Fruit fly (Drosophila melanogaster) whole organism, embryonic: ENCODE results near the gene CG17816.
A peak's percentile ranks its signal among the peaks of the same experiment; 100 is the strongest.

Experiments used
- B-H2 ChIP-seq: fragments of 200-800 bp; sonication (Bioruptor generic); optimal IDR thresholded peaks from 2 replicates; lab custom pipeline; 2018; ENCODE audit warnings: missing biosample characterization, mild to moderate bottlenecking, missing genetic modification characterization
- Bgb ChIP-seq: fragments of 200-800 bp; sonication (Bioruptor generic); IDR thresholded peaks from 2 replicates; pipeline ENCODE4 v1.3.6; 2022; ENCODE audit warnings: missing biosample characterization, missing genetic modification characterization; ENCODE audit not compliant: partially characterized antibody
- Bteb2 ChIP-seq: fragments of 200-800 bp; sonication (Bioruptor generic); optimal IDR thresholded peaks from 2 replicates; lab custom pipeline; 2016; ENCODE audit warnings: missing biosample characterization, missing genetic modification characterization
- CG12236 ChIP-seq: fragments of 200-800 bp; sonication (Bioruptor generic); optimal IDR thresholded peaks from 2 replicates; lab custom pipeline; 2016; ENCODE audit warnings: missing biosample characterization, missing genetic modification characterization
- CG1233 ChIP-seq: fragments of 200-800 bp; sonication (Bioruptor generic); optimal IDR thresholded peaks from 4 replicates; lab custom pipeline; 2018; ENCODE audit warnings: missing biosample characterization, mild to moderate bottlenecking, missing genetic modification characterization
- CG13287 ChIP-seq: fragments of 200-800 bp; sonication (Bioruptor generic); IDR thresholded peaks from 2 replicates; pipeline ENCODE4 v1.3.6; 2022; ENCODE audit warnings: missing biosample characterization, missing genetic modification characterization; ENCODE audit not compliant: partially characterized antibody
- CG13424 ChIP-seq: fragments of 200-800 bp; sonication (Bioruptor generic); optimal IDR thresholded peaks from 2 replicates; lab custom pipeline; 2019; ENCODE audit warnings: missing biosample characterization, mild to moderate bottlenecking, missing genetic modification characterization, moderate library complexity
- CG15269 ChIP-seq: fragments of 200-800 bp; sonication (Bioruptor generic); optimal IDR thresholded peaks from 2 replicates; lab custom pipeline; 2018; ENCODE audit warnings: missing biosample characterization, mild to moderate bottlenecking, missing genetic modification characterization, moderate library complexity
- CG1602 ChIP-seq: fragments of 200-800 bp; sonication (Bioruptor generic); optimal IDR thresholded peaks from 3 replicates; lab custom pipeline; 2016; ENCODE audit warnings: missing biosample characterization, missing genetic modification characterization
- CG17912 ChIP-seq: fragments of 200-800 bp; sonication (Bioruptor generic); optimal IDR thresholded peaks from 2 replicates; lab custom pipeline; 2018; ENCODE audit warnings: missing biosample characterization, mild to moderate bottlenecking, missing genetic modification characterization
- CG2116 ChIP-seq: fragments of 200-800 bp; sonication (Bioruptor generic); optimal IDR thresholded peaks from 3 replicates; lab custom pipeline; 2018; ENCODE audit warnings: missing biosample characterization, mild to moderate bottlenecking, missing genetic modification characterization
- CG4854 ChIP-seq: fragments of 200-800 bp; sonication (Bioruptor generic); optimal IDR thresholded peaks from 2 replicates; lab custom pipeline; 2016; ENCODE audit warnings: missing biosample characterization, missing genetic modification characterization, inconsistent platforms
- CG6683 ChIP-seq: fragments of 200-800 bp; sonication (Bioruptor generic); optimal IDR thresholded peaks from 2 replicates; lab custom pipeline; 2017; ENCODE audit warnings: missing biosample characterization, mild to moderate bottlenecking, missing genetic modification characterization, missing genetic modification reagents
- CG6791 ChIP-seq: fragments of 200-800 bp; sonication (Bioruptor generic); IDR thresholded peaks from 3 replicates; pipeline ENCODE4 v1.3.6; 2022; ENCODE audit warnings: missing biosample characterization, missing genetic modification characterization; ENCODE audit not compliant: partially characterized antibody
- CG8359 ChIP-seq: fragments of 200-800 bp; sonication (Bioruptor generic); optimal IDR thresholded peaks from 2 replicates; lab custom pipeline; 2017; ENCODE audit warnings: missing biosample characterization, mild to moderate bottlenecking, missing genetic modification characterization, borderline replicate concordance
- CG8765 ChIP-seq: fragments of 200-800 bp; sonication (Bioruptor generic); IDR thresholded peaks from 2 replicates; pipeline ENCODE4 v1.3.6; 2022; ENCODE audit warnings: missing biosample characterization, missing genetic modification characterization
- CHES-1-like ChIP-seq: fragments of 200-800 bp; sonication (Bioruptor generic); optimal IDR thresholded peaks from 2 replicates; lab custom pipeline; 2016; ENCODE audit warnings: missing biosample characterization, missing genetic modification characterization
- Dfd ChIP-seq, 2 experiments: fragments of >200 bp; optimal IDR thresholded peaks; 2 replicates each; lab custom pipeline; 2017; ENCODE audit warnings: missing biosample characterization in 2 of 2, missing genetic modification characterization in 2 of 2
- Ets65A ChIP-seq: fragments of 200-800 bp; sonication (Bioruptor generic); peaks from one replicate; lab custom pipeline; 2016; ENCODE audit warnings: missing biosample characterization, missing genetic modification characterization
- Fer2 ChIP-seq: fragments of 200-800 bp; sonication (Bioruptor generic); optimal IDR thresholded peaks from 2 replicates; lab custom pipeline; 2018; ENCODE audit warnings: missing biosample characterization, mild to moderate bottlenecking, missing genetic modification characterization, moderate library complexity
- Fer3 ChIP-seq: fragments of 200-800 bp; sonication (Bioruptor generic); optimal IDR thresholded peaks from 2 replicates; lab custom pipeline; 2018; ENCODE audit warnings: missing biosample characterization, mild to moderate bottlenecking, missing genetic modification characterization, moderate library complexity
- Gsc ChIP-seq: fragments of 200-800 bp; sonication (Bioruptor generic); IDR thresholded peaks from 2 replicates; pipeline ENCODE4 v1.3.6; 2022; ENCODE audit warnings: missing biosample characterization, missing genetic modification characterization
- Hr51 ChIP-seq, 2 experiments: fragments of 200-800 bp; sonication (Bioruptor generic); optimal IDR thresholded peaks; 2 replicates in 1 of 2; 3 replicates in 1 of 2; lab custom pipeline; 2016 to 2018; ENCODE audit warnings: missing biosample characterization in 2 of 2, missing genetic modification characterization in 2 of 2, mild to moderate bottlenecking in 1 of 2, moderate library complexity in 1 of 2
- Kr ChIP-seq: fragments of 200-800 bp; sonication (Bioruptor generic); optimal IDR thresholded peaks from 2 replicates; lab custom pipeline; 2017; ENCODE audit warnings: missing biosample characterization, mild to moderate bottlenecking, missing genetic modification characterization
- Lhr ChIP-seq: fragments of 200-800 bp; sonication (Bioruptor generic); optimal IDR thresholded peaks from 3 replicates; lab custom pipeline; 2017; ENCODE audit warnings: mild to moderate bottlenecking, missing biosample characterization, missing genetic modification reagents, missing genetic modification characterization
- Mad ChIP-seq: fragments of 200-800 bp; sonication (Bioruptor generic); optimal IDR thresholded peaks from 2 replicates; lab custom pipeline; 2016; ENCODE audit warnings: missing biosample characterization, missing genetic modification characterization
- Mes4 ChIP-seq: fragments of 200-800 bp; sonication (Bioruptor generic); optimal IDR thresholded peaks from 2 replicates; lab custom pipeline; 2016; ENCODE audit warnings: missing biosample characterization, missing genetic modification characterization
- Myb ChIP-seq: fragments of 200-800 bp; sonication (Bioruptor generic); optimal IDR thresholded peaks from 2 replicates; lab custom pipeline; 2016; ENCODE audit warnings: missing biosample characterization, missing genetic modification characterization
- NK7.1 ChIP-seq: fragments of 200-800 bp; sonication (Bioruptor generic); optimal IDR thresholded peaks from 3 replicates; lab custom pipeline; 2016; ENCODE audit warnings: missing biosample characterization, missing genetic modification characterization
- Neu2 ChIP-seq: fragments of 200-800 bp; sonication (Bioruptor generic); optimal IDR thresholded peaks from 3 replicates; lab custom pipeline; 2016; ENCODE audit warnings: missing biosample characterization, missing genetic modification characterization, borderline replicate concordance
- Pdp1 ChIP-seq, 2 experiments: fragments of 200-800 bp; sonication (Bioruptor generic); optimal IDR thresholded peaks; 3 replicates each; lab custom pipeline; 2016; ENCODE audit warnings: missing biosample characterization in 2 of 2, missing genetic modification characterization in 2 of 2, mild to moderate bottlenecking in 1 of 2, moderate library complexity in 1 of 2
- Ptx1 ChIP-seq: fragments of 200-800 bp; sonication (Bioruptor generic); IDR thresholded peaks from 2 replicates; pipeline ENCODE4 v1.3.6; 2022; ENCODE audit warnings: missing biosample characterization, missing genetic modification characterization
- Sry-δ ChIP-seq: fragments of 200-800 bp; sonication (Bioruptor generic); optimal IDR thresholded peaks from 2 replicates; lab custom pipeline; 2016; ENCODE audit warnings: missing biosample characterization, missing genetic modification characterization
- Tbp ChIP-seq: fragments of >200 bp; optimal IDR thresholded peaks from 2 replicates; lab custom pipeline; 2018; ENCODE audit warnings: missing biosample characterization, missing genetic modification characterization
- Vsx1 ChIP-seq: fragments of 200-800 bp; sonication (Bioruptor generic); optimal IDR thresholded peaks from 2 replicates; lab custom pipeline; 2017; ENCODE audit warnings: missing biosample characterization, mild to moderate bottlenecking, missing genetic modification characterization, missing genetic modification reagents
- ato ChIP-seq: fragments of 200-800 bp; sonication (Bioruptor generic); IDR thresholded peaks from 2 replicates; pipeline ENCODE4 v1.3.6; 2022; ENCODE audit warnings: missing biosample characterization, missing genetic modification characterization; ENCODE audit not compliant: partially characterized antibody
- bcd ChIP-seq: fragments of 200-800 bp; sonication (Bioruptor generic); optimal IDR thresholded peaks from 2 replicates; lab custom pipeline; 2017; ENCODE audit warnings: missing biosample characterization, mild to moderate bottlenecking, missing genetic modification characterization
- bigmax ChIP-seq: fragments of 200-800 bp; sonication (Bioruptor generic); optimal IDR thresholded peaks from 2 replicates; lab custom pipeline; 2018; ENCODE audit warnings: missing biosample characterization, mild to moderate bottlenecking, missing genetic modification characterization
- dan ChIP-seq: fragments of 200-800 bp; sonication (Bioruptor generic); IDR thresholded peaks from 2 replicates; pipeline ENCODE4 v1.3.6; 2022; ENCODE audit warnings: missing biosample characterization, missing genetic modification characterization
- eve ChIP-seq, 2 experiments: fragments of >200 bp; optimal IDR thresholded peaks; 2 replicates each; lab custom pipeline; 2017; ENCODE audit warnings: missing biosample characterization in 2 of 2, missing genetic modification characterization in 2 of 2
- ftz-f1 ChIP-seq: fragments of 200-800 bp; sonication (Bioruptor generic); optimal IDR thresholded peaks from 2 replicates; lab custom pipeline; 2016; ENCODE audit warnings: missing biosample characterization, missing genetic modification characterization
- gce ChIP-seq: fragments of 200-800 bp; sonication (Bioruptor generic); IDR thresholded peaks from 3 replicates; pipeline ENCODE4 v1.3.6; 2022; ENCODE audit warnings: missing biosample characterization, missing genetic modification characterization
- ind ChIP-seq: fragments of 200-800 bp; sonication (Bioruptor generic); optimal IDR thresholded peaks from 3 replicates; lab custom pipeline; 2016; ENCODE audit warnings: missing biosample characterization, missing genetic modification characterization
- inv ChIP-seq: fragments of 200-800 bp; sonication (Bioruptor generic); IDR thresholded peaks from 2 replicates; pipeline ENCODE4 v1.3.6; 2022; ENCODE audit warnings: missing biosample characterization, missing genetic modification characterization; ENCODE audit not compliant: partially characterized antibody
- pb ChIP-seq: fragments of 200-800 bp; sonication (Bioruptor generic); optimal IDR thresholded peaks from 3 replicates; lab custom pipeline; 2016; ENCODE audit warnings: missing biosample characterization, missing genetic modification characterization
- peb ChIP-seq: fragments of 200-800 bp; sonication (Bioruptor generic); IDR thresholded peaks from 2 replicates; pipeline ENCODE4 v1.3.6; 2022; ENCODE audit warnings: missing biosample characterization, missing genetic modification characterization
- pros ChIP-seq: fragments of 200-800 bp; sonication (Bioruptor generic); optimal IDR thresholded peaks from 3 replicates; lab custom pipeline; 2019; ENCODE audit warnings: missing biosample characterization, mild to moderate bottlenecking, missing genetic modification characterization, moderate library complexity
- sc ChIP-seq, 3 experiments: fragments of >200 bp in 2 of 3; fragments of 200-800 bp in 1 of 3; sonication (Bioruptor generic) in 1 of 3; optimal IDR thresholded peaks; 2 replicates in 2 of 3; 3 replicates in 1 of 3; lab custom pipeline; 2017; ENCODE audit warnings: mild to moderate bottlenecking in 1 of 3, missing biosample characterization in 1 of 3, missing genetic modification characterization in 1 of 3, missing genetic modification reagents in 1 of 3
- slbo ChIP-seq: fragments of 200-800 bp; sonication (Bioruptor generic); IDR thresholded peaks from 2 replicates; pipeline ENCODE4 v1.3.6; 2022; ENCODE audit warnings: missing biosample characterization, missing genetic modification characterization
- vfl ChIP-seq: fragments of 200-800 bp; sonication (Bioruptor generic); optimal IDR thresholded peaks from 2 replicates; lab custom pipeline; 2016; ENCODE audit warnings: missing biosample characterization, missing genetic modification characterization

The CG17816 gene

DNA sequence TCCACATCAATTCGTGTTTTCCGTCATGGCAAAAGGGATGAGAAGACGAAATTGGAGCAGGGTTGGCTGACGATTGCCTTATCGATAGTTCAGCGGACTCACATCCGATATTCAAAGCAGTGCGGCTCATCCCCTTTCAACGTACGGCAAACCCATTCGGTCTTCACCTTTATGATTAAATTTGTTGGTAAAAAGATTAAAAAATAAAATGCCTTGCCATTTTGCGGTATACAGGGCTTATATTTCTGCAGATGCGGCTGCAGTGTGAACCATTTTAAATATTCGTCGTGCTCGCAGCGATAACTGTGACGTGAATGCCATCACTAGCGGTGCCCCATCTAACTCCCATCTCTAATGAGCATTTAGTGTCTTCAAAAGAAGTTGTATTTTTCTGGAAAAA, 20.8 kb upstream of the CG17816 start, which contains the start of the genes Taf7 and EMC1 (continued):
- TF ChIP-seq CG15269 (tag; lab: Kevin White, UChicago) = no peak
- peak; percentile 9 for TF ChIP-seq vfl (GFP tag; lab: Kevin White, UChicago)
- peak; percentile 29 to 52 for TF ChIP-seq Pdp1 (GFP tag; optimal IDR thresholded peaks at IDR 0.05; lab: Kevin White, UChicago)
- peak; percentile 47 for TF ChIP-seq CG13424 (tag; lab: Kevin White, UChicago)
- peak; percentile 23 for TF ChIP-seq Mes4 (GFP tag; lab: Kevin White, UChicago)
- peak; percentile 35 for TF ChIP-seq pb (GFP tag; lab: Kevin White, UChicago)
- TF ChIP-seq Sry-δ (GFP tag; lab: Kevin White, UChicago) = peak; percentile 100
- TF ChIP-seq sc (optimal IDR thresholded peaks at IDR 0.05; lab: Kevin White, UChicago) = no peak
- TF ChIP-seq sc (GFP tag; optimal IDR thresholded peaks at IDR 0.05; lab: Kevin White, UChicago) = no peak
- TF ChIP-seq ind (GFP tag; lab: Kevin White, UChicago) = peak; percentile 43
- TF ChIP-seq CG6683 (GFP tag; lab: Kevin White, UChicago) = no peak
- TF ChIP-seq Ets65A (GFP tag; lab: Kevin White, UChicago) = peak; percentile 96
- TF ChIP-seq CG2116 = peak; percentile 98
- TF ChIP-seq CG1602 = peak; percentile 30
- no peak for TF ChIP-seq CG1233 (GFP tag; lab: Kevin White, UChicago)
- no peak for TF ChIP-seq Vsx1
- TF ChIP-seq Hr51 (GFP tag; optimal IDR thresholded peaks at IDR 0.05; lab: Kevin White, UChicago) = peak in 1 of 2 experiments; percentile 49
- TF ChIP-seq Lhr (GFP tag; lab: Kevin White, UChicago) = peak; percentile 81
- no peak for TF ChIP-seq Fer3 (tag; lab: Kevin White, UChicago)
- no peak for TF ChIP-seq gce
- TF ChIP-seq Fer2 (tag; lab: Kevin White, UChicago) = no peak
- TF ChIP-seq pros (GFP tag; lab: Kevin White, UChicago) = no peak
- TF ChIP-seq bcd (GFP tag; lab: Kevin White, UChicago) = no peak
- peak; percentile 75 for TF ChIP-seq CHES-1-like (GFP tag; lab: Kevin White, UChicago)
- peak; percentile 54 for TF ChIP-seq Ptx1 (GFP tag; lab: Robert Waterston, UW)
- TF ChIP-seq NK7.1 (GFP tag; lab: Kevin White, UChicago) = no peak
- TF ChIP-seq Bteb2 (GFP tag; lab: Kevin White, UChicago) = no peak
- TF ChIP-seq ato (GFP tag; lab: Robert Waterston, UW) = no peak; the same call in none of the 2 replicates
- no peak for TF ChIP-seq Kr
- peak in 1 of 2 experiments; percentile 13 for TF ChIP-seq Dfd (GFP tag; optimal IDR thresholded peaks at IDR 0.05; lab: Kevin White, UChicago)
- peak; percentile 98 for TF ChIP-seq inv (GFP tag; lab: Robert Waterston, UW)
- no peak for TF ChIP-seq Gsc (GFP tag; lab: Robert Waterston, UW)
- TF ChIP-seq Myb (GFP tag; lab: Kevin White, UChicago) = peak; percentile 56
- peak; percentile 46 for TF ChIP-seq Neu2 (GFP tag; lab: Kevin White, UChicago)
- TF ChIP-seq dan (GFP tag; lab: Robert Waterston, UW) = no peak
- TF ChIP-seq Mad (GFP tag; lab: Kevin White, UChicago) = peak; percentile 57
- TF ChIP-seq CG8359 (GFP tag; lab: Kevin White, UChicago) = no peak
- TF ChIP-seq CG8765 (GFP tag; lab: Robert Waterston, UW) = no peak
- peak; percentile 87 for TF ChIP-seq Bgb
- no peak for TF ChIP-seq eve (GFP tag; optimal IDR thresholded peaks at IDR 0.05; lab: Kevin White, UChicago)
- peak; percentile 20 for TF ChIP-seq ftz-f1 (GFP tag; lab: Kevin White, UChicago)
- TF ChIP-seq slbo (GFP tag; lab: Robert Waterston, UW) = peak; percentile 52
- TF ChIP-seq CG17912 = no peak
- TF ChIP-seq CG6791 (GFP tag; lab: Robert Waterston, UW) = peak; percentile 91
- no peak for TF ChIP-seq peb (GFP tag; lab: Robert Waterston, UW)
- no peak for TF ChIP-seq Tbp (GFP tag; lab: Kevin White, UChicago)
- no peak for TF ChIP-seq B-H2
- no peak for TF ChIP-seq CG4854 (GFP tag; lab: Kevin White, UChicago)
- TF ChIP-seq bigmax (GFP tag; lab: Kevin White, UChicago) = no peak
- TF ChIP-seq CG12236 (GFP tag; lab: Kevin White, UChicago) = peak; percentile 34
- peak; percentile 94 for TF ChIP-seq CG13287
